Worm (Caenorhabditis elegans) whole organism, L3 larva: ENCODE data around the gene vrk-1.

ENCODE experiments used
- ZK546.5 ChIP-seq: sonication (generic microtip); optimal IDR thresholded peaks from 2 replicates; lab custom pipeline; 2017; ENCODE audit warnings: missing biosample characterization, missing genetic modification characterization
- aly-2 ChIP-seq: fragments of 150-350 bp; optimal IDR thresholded peaks from 2 replicates; lab custom pipeline; 2014; ENCODE audit warnings: missing biosample characterization, missing genetic modification characterization
- ceh-28 ChIP-seq: fragments of 150-350 bp; optimal IDR thresholded peaks from 2 replicates; lab custom pipeline; 2014; ENCODE audit warnings: missing biosample characterization, missing genetic modification reagents, missing genetic modification characterization
- daf-12 ChIP-seq: fragments of 150-350 bp; optimal IDR thresholded peaks from 2 replicates; lab custom pipeline; 2014; ENCODE audit warnings: missing biosample characterization, missing genetic modification reagents, missing genetic modification characterization
- egl-27 ChIP-seq: sonication (generic microtip); optimal IDR thresholded peaks from 4 replicates; lab custom pipeline; 2017; ENCODE audit warnings: missing biosample characterization, missing genetic modification reagents, missing genetic modification characterization
- elt-3 ChIP-seq, 3 experiments: fragments of 150-350 bp in 1 of 3; sonication (generic microtip) in 2 of 3; optimal IDR thresholded peaks; 2 replicates in 2 of 3; 4 replicates in 1 of 3; lab custom pipeline; 2014 to 2017; ENCODE audit warnings: missing biosample characterization in 3 of 3, missing genetic modification characterization in 3 of 3
- fkh-2 ChIP-seq: fragments of 150-350 bp; optimal IDR thresholded peaks from 2 replicates; lab custom pipeline; 2014; ENCODE audit warnings: missing biosample characterization, missing genetic modification reagents, missing genetic modification characterization
- nhr-12 ChIP-seq: fragments of 150-350 bp; optimal IDR thresholded peaks from 2 replicates; lab custom pipeline; 2014; ENCODE audit warnings: missing biosample characterization, missing genetic modification characterization
- nhr-23 ChIP-seq: fragments of 150-350 bp; optimal IDR thresholded peaks from 2 replicates; lab custom pipeline; 2014; ENCODE audit warnings: missing biosample characterization, missing genetic modification reagents, missing genetic modification characterization
- nhr-25 ChIP-seq: sonication (generic microtip); optimal IDR thresholded peaks from 2 replicates; lab custom pipeline; 2017; ENCODE audit warnings: missing biosample characterization, missing genetic modification characterization
- nhr-28 ChIP-seq: fragments of 150-350 bp; optimal IDR thresholded peaks from 2 replicates; lab custom pipeline; 2014; ENCODE audit warnings: missing biosample characterization, missing genetic modification characterization
- skn-1 ChIP-seq: fragments of 150-350 bp; optimal IDR thresholded peaks from 2 replicates; lab custom pipeline; 2014; ENCODE audit warnings: missing biosample characterization, missing genetic modification characterization
- unc-62 ChIP-seq: fragments of 150-350 bp; sonication (generic microtip); optimal IDR thresholded peaks from 4 replicates; lab custom pipeline; 2014; ENCODE audit warnings: missing biosample characterization, missing genetic modification reagents, missing genetic modification characterization

- TF ChIP-seq egl-27 (tag; lab: Kevin White, UChicago): no peak
- no peak for TF ChIP-seq nhr-12
- no peak for TF ChIP-seq elt-3 (tag; optimal IDR thresholded peaks at IDR 0.05; lab: Kevin White, UChicago)
- no peak for TF ChIP-seq nhr-25 (tag; lab: Kevin White, UChicago)
- TF ChIP-seq unc-62 (GFP tag; lab: Kevin White, UChicago): no peak
- no peak for TF ChIP-seq ceh-28 (tag; lab: Kevin White, UChicago)
- TF ChIP-seq skn-1 (tag; lab: Kevin White, UChicago): no peak
- TF ChIP-seq aly-2: no peak
- no peak for TF ChIP-seq fkh-2 (tag; lab: Kevin White, UChicago)
- no peak for TF ChIP-seq nhr-28
- no peak for TF ChIP-seq daf-12 (tag; lab: Kevin White, UChicago)
- no peak for TF ChIP-seq ZK546.5
- TF ChIP-seq nhr-23 (tag; lab: Kevin White, UChicago): no peak
Measured at ce11 chrII:5961317-5961716, 39.5 kb downstream of the vrk-1 start, which contains the start of gene B0034.7.
